Fruit fly (Drosophila melanogaster) whole organism, embryonic: Measurements from ENCODE around the gene Tfb5.

Experiments used
- Blimp-1 ChIP-seq: fragments of 200-800 bp; sonication (Bioruptor generic); optimal IDR thresholded peaks from 3 replicates; lab custom pipeline; 2018; ENCODE audit warnings: missing biosample characterization, missing genetic modification characterization, mild to moderate bottlenecking, moderate library complexity, missing genetic modification reagents
- CG10431 ChIP-seq: fragments of 200-800 bp; sonication (Bioruptor generic); optimal IDR thresholded peaks from 3 replicates; lab custom pipeline; 2018; ENCODE audit warnings: missing biosample characterization, mild to moderate bottlenecking, missing genetic modification characterization
- CG12104 ChIP-seq: fragments of 200-800 bp; sonication (Bioruptor generic); optimal IDR thresholded peaks from 3 replicates; lab custom pipeline; 2016; ENCODE audit warnings: missing biosample characterization, missing genetic modification characterization
- CG13287 ChIP-seq: fragments of 200-800 bp; sonication (Bioruptor generic); IDR thresholded peaks from 2 replicates; pipeline ENCODE4 v1.3.6; 2022; ENCODE audit warnings: missing biosample characterization, missing genetic modification characterization; ENCODE audit not compliant: partially characterized antibody
- CG13424 ChIP-seq: fragments of 200-800 bp; sonication (Bioruptor generic); optimal IDR thresholded peaks from 2 replicates; lab custom pipeline; 2019; ENCODE audit warnings: missing biosample characterization, mild to moderate bottlenecking, missing genetic modification characterization, moderate library complexity
- CG15514 ChIP-seq: fragments of 200-800 bp; sonication (Bioruptor generic); optimal IDR thresholded peaks from 3 replicates; lab custom pipeline; 2017; ENCODE audit warnings: missing biosample characterization, missing genetic modification characterization, mild to moderate bottlenecking, moderate library complexity, missing genetic modification reagents
- CG17802 ChIP-seq: fragments of 200-800 bp; sonication (Bioruptor generic); optimal IDR thresholded peaks from 2 replicates; lab custom pipeline; 2018; ENCODE audit warnings: missing biosample characterization, mild to moderate bottlenecking, missing genetic modification characterization, moderate library complexity
- CG18619 ChIP-seq: fragments of 200-800 bp; sonication (Bioruptor generic); optimal IDR thresholded peaks from 3 replicates; lab custom pipeline; 2017; ENCODE audit warnings: missing biosample characterization, mild to moderate bottlenecking, missing genetic modification characterization
- CG2199 ChIP-seq: fragments of 200-800 bp; sonication (Bioruptor generic); IDR thresholded peaks from 3 replicates; pipeline ENCODE4 v1.3.6; 2022; ENCODE audit warnings: missing biosample characterization, missing genetic modification characterization
- CG2678 ChIP-seq: fragments of 200-800 bp; sonication (Bioruptor generic); optimal IDR thresholded peaks from 3 replicates; lab custom pipeline; 2019; ENCODE audit warnings: missing biosample characterization, mild to moderate bottlenecking, missing genetic modification characterization, moderate library complexity
- CG3847 ChIP-seq: fragments of 200-800 bp; sonication (Bioruptor generic); IDR thresholded peaks from 2 replicates; pipeline ENCODE4 v1.3.6; 2022; ENCODE audit warnings: missing biosample characterization, missing genetic modification characterization
- CG5245 ChIP-seq: fragments of 200-800 bp; sonication (Bioruptor generic); optimal IDR thresholded peaks from 3 replicates; lab custom pipeline; 2016; ENCODE audit warnings: missing biosample characterization, missing genetic modification characterization
- CG6175 ChIP-seq: fragments of 200-800 bp; sonication (Bioruptor generic); IDR thresholded peaks from 3 replicates; pipeline ENCODE4 v1.3.6; 2022; ENCODE audit warnings: missing biosample characterization, missing genetic modification characterization
- CG6791 ChIP-seq: fragments of 200-800 bp; sonication (Bioruptor generic); IDR thresholded peaks from 3 replicates; pipeline ENCODE4 v1.3.6; 2022; ENCODE audit warnings: missing biosample characterization, missing genetic modification characterization; ENCODE audit not compliant: partially characterized antibody
- CoRest ChIP-seq: fragments of 200-800 bp; sonication (Bioruptor generic); optimal IDR thresholded peaks from 3 replicates; lab custom pipeline; 2018; ENCODE audit warnings: missing biosample characterization, mild to moderate bottlenecking, missing genetic modification characterization, moderate library complexity
- Dad ChIP-seq: fragments of 200-800 bp; sonication (Bioruptor generic); optimal IDR thresholded peaks from 3 replicates; lab custom pipeline; 2016; ENCODE audit warnings: missing biosample characterization, missing genetic modification characterization
- Dfd ChIP-seq, 2 experiments: fragments of >200 bp; optimal IDR thresholded peaks; 2 replicates each; lab custom pipeline; 2017; ENCODE audit warnings: missing biosample characterization in 2 of 2, missing genetic modification characterization in 2 of 2
- Dp ChIP-seq: fragments of 200-800 bp; sonication (Bioruptor generic); optimal IDR thresholded peaks from 2 replicates; lab custom pipeline; 2018; ENCODE audit warnings: missing biosample characterization, mild to moderate bottlenecking, missing genetic modification characterization, moderate library complexity
- Drgx ChIP-seq: fragments of 200-800 bp; sonication (Bioruptor generic); IDR thresholded peaks from 2 replicates; pipeline ENCODE4 v1.3.6; 2022; ENCODE audit warnings: missing biosample characterization, missing genetic modification characterization
- Gug ChIP-seq: fragments of 200-800 bp; sonication (Bioruptor generic); IDR thresholded peaks from 4 replicates; pipeline ENCODE4 v1.3.6; 2022; ENCODE audit warnings: missing biosample characterization, missing genetic modification characterization
- Hey ChIP-seq: fragments of 200-800 bp; sonication (Bioruptor generic); optimal IDR thresholded peaks from 3 replicates; lab custom pipeline; 2018; ENCODE audit warnings: missing biosample characterization, mild to moderate bottlenecking, missing genetic modification characterization
- Lhr ChIP-seq: fragments of 200-800 bp; sonication (Bioruptor generic); optimal IDR thresholded peaks from 3 replicates; lab custom pipeline; 2017; ENCODE audit warnings: mild to moderate bottlenecking, missing biosample characterization, missing genetic modification reagents, missing genetic modification characterization
- Lim3 ChIP-seq: fragments of 200-800 bp; sonication (Bioruptor generic); IDR thresholded peaks from 2 replicates; pipeline ENCODE4 v1.3.6; 2022; ENCODE audit warnings: missing biosample characterization, missing genetic modification characterization
- NFAT ChIP-seq: fragments of 200-800 bp; sonication (Bioruptor generic); IDR thresholded peaks from 2 replicates; pipeline ENCODE4 v1.3.6; 2022; ENCODE audit warnings: missing biosample characterization, missing genetic modification characterization
- Oaz ChIP-seq: fragments of 200-800 bp; sonication (Bioruptor generic); IDR thresholded peaks from 2 replicates; pipeline ENCODE4 v1.3.6; 2022; ENCODE audit warnings: missing biosample characterization, missing genetic modification characterization
- Opbp ChIP-seq: fragments of 200-800 bp; sonication (Bioruptor generic); IDR thresholded peaks from 3 replicates; pipeline ENCODE4 v1.3.6; 2022; ENCODE audit warnings: missing biosample characterization, missing genetic modification characterization; ENCODE audit not compliant: partially characterized antibody
- Rfx ChIP-seq: fragments of 200-800 bp; sonication (Bioruptor generic); IDR thresholded peaks from 2 replicates; pipeline ENCODE4 v1.3.6; 2022; ENCODE audit warnings: missing biosample characterization, missing genetic modification characterization
- ac ChIP-seq: fragments of 200-800 bp; sonication (Bioruptor generic); optimal IDR thresholded peaks from 3 replicates; lab custom pipeline; 2017; ENCODE audit warnings: missing biosample characterization, mild to moderate bottlenecking, missing genetic modification characterization
- amos ChIP-seq: fragments of 200-800 bp; sonication (Bioruptor generic); IDR thresholded peaks from 2 replicates; pipeline ENCODE4 v1.3.6; 2022; ENCODE audit warnings: missing biosample characterization, missing genetic modification characterization; ENCODE audit not compliant: partially characterized antibody
- ato ChIP-seq: fragments of 200-800 bp; sonication (Bioruptor generic); IDR thresholded peaks from 2 replicates; pipeline ENCODE4 v1.3.6; 2022; ENCODE audit warnings: missing biosample characterization, missing genetic modification characterization; ENCODE audit not compliant: partially characterized antibody
- bigmax ChIP-seq: fragments of 200-800 bp; sonication (Bioruptor generic); optimal IDR thresholded peaks from 2 replicates; lab custom pipeline; 2018; ENCODE audit warnings: missing biosample characterization, mild to moderate bottlenecking, missing genetic modification characterization
- caup ChIP-seq: fragments of 200-800 bp; sonication (Bioruptor generic); optimal IDR thresholded peaks from 3 replicates; lab custom pipeline; 2017; ENCODE audit warnings: missing biosample characterization, mild to moderate bottlenecking, missing genetic modification characterization, moderate library complexity; ENCODE audit not compliant: severe bottlenecking
- dati ChIP-seq: fragments of 200-800 bp; sonication (Bioruptor generic); IDR thresholded peaks from 2 replicates; pipeline ENCODE4 v1.3.6; 2022; ENCODE audit warnings: missing biosample characterization, missing genetic modification characterization
- exex ChIP-seq: fragments of 200-800 bp; sonication (Bioruptor generic); optimal IDR thresholded peaks from 4 replicates; lab custom pipeline; 2018; ENCODE audit warnings: missing biosample characterization, mild to moderate bottlenecking, missing genetic modification characterization, moderate library complexity
- fd64A ChIP-seq: fragments of 200-800 bp; sonication (Bioruptor generic); optimal IDR thresholded peaks from 3 replicates; lab custom pipeline; 2018; ENCODE audit warnings: missing biosample characterization, mild to moderate bottlenecking, missing genetic modification characterization
- grn ChIP-seq: fragments of 200-800 bp; sonication (Bioruptor generic); optimal IDR thresholded peaks from 3 replicates; lab custom pipeline; 2017; ENCODE audit warnings: missing biosample characterization, missing genetic modification characterization
- jumu ChIP-seq: fragments of 200-800 bp; sonication (Bioruptor generic); optimal IDR thresholded peaks from 3 replicates; lab custom pipeline; 2016; ENCODE audit warnings: missing biosample characterization, missing genetic modification characterization
- lov ChIP-seq, 2 experiments: fragments of 200-800 bp in 1 of 2; fragments of >200 bp in 1 of 2; sonication (Bioruptor generic) in 1 of 2; IDR thresholded peaks in 1 of 2; optimal IDR thresholded peaks in 1 of 2; 2 replicates in 1 of 2; 3 replicates in 1 of 2; pipeline versions ENCODE4 v1.3.6 to Lab custom; 2017 to 2022; ENCODE audit warnings: missing biosample characterization in 1 of 2, missing genetic modification characterization in 1 of 2
- mirr ChIP-seq: fragments of 200-800 bp; sonication (Bioruptor generic); optimal IDR thresholded peaks from 3 replicates; lab custom pipeline; 2018; ENCODE audit warnings: missing biosample characterization, mild to moderate bottlenecking, missing genetic modification characterization
- org-1 ChIP-seq: fragments of 200-800 bp; sonication (Bioruptor generic); optimal IDR thresholded peaks from 2 replicates; lab custom pipeline; 2017; ENCODE audit warnings: missing biosample characterization, missing genetic modification characterization
- p53 ChIP-seq: fragments of 200-800 bp; sonication (Bioruptor generic); optimal IDR thresholded peaks from 2 replicates; lab custom pipeline; 2016; ENCODE audit warnings: missing biosample characterization, missing genetic modification characterization
- rib ChIP-seq: fragments of 200-800 bp; sonication (Bioruptor generic); IDR thresholded peaks from 2 replicates; pipeline ENCODE4 v1.3.6; 2022; ENCODE audit warnings: missing biosample characterization, missing genetic modification characterization
- scrt ChIP-seq: fragments of 200-800 bp; sonication (Bioruptor generic); optimal IDR thresholded peaks from 2 replicates; lab custom pipeline; 2018; ENCODE audit warnings: missing biosample characterization, mild to moderate bottlenecking, missing genetic modification characterization, moderate library complexity
- sim ChIP-seq: fragments of 200-800 bp; sonication (Bioruptor generic); IDR thresholded peaks from 2 replicates; pipeline ENCODE4 v1.3.6; 2022; ENCODE audit warnings: missing biosample characterization, missing genetic modification characterization
- sqz ChIP-seq: fragments of 200-800 bp; sonication (Bioruptor generic); optimal IDR thresholded peaks from 3 replicates; lab custom pipeline; 2018; ENCODE audit warnings: missing biosample characterization, mild to moderate bottlenecking, missing genetic modification characterization
- tll ChIP-seq, 2 experiments: fragments of 200-800 bp in 1 of 2; fragments of >200 bp in 1 of 2; sonication (Bioruptor generic) in 1 of 2; optimal IDR thresholded peaks; 2 replicates each; lab custom pipeline; 2017 to 2019; ENCODE audit warnings: missing biosample characterization in 2 of 2, missing genetic modification characterization in 2 of 2, mild to moderate bottlenecking in 1 of 2, moderate library complexity in 1 of 2
- tna ChIP-seq: fragments of 200-800 bp; sonication (Bioruptor generic); IDR thresholded peaks from 2 replicates; pipeline ENCODE4 v1.3.6; 2022; ENCODE audit warnings: missing biosample characterization, missing genetic modification characterization; ENCODE audit not compliant: partially characterized antibody
- ttk ChIP-seq: fragments of 200-800 bp; sonication (Bioruptor generic); IDR thresholded peaks from 2 replicates; pipeline ENCODE4 v2.1.2; 2022; ENCODE audit warnings: missing biosample characterization, missing genetic modification characterization
- twi ChIP-seq: fragments of 200-800 bp; optimal IDR thresholded peaks from 2 replicates; lab custom pipeline; 2019; ENCODE audit warnings: missing biosample characterization, mild to moderate bottlenecking, missing genetic modification characterization, moderate library complexity

The Tfb5 gene

dm6 chr2L:5010784-5011260, at the start of gene Tfb5, which contains the start of the genes CG31917 and SelT (continued):
- peak; percentile 80 for TF ChIP-seq Rfx (GFP tag; lab: Robert Waterston, UW)
- no peak for TF ChIP-seq Blimp-1
- no peak for TF ChIP-seq mirr
- no peak for TF ChIP-seq Oaz (GFP tag; lab: Robert Waterston, UW)
- TF ChIP-seq grn (GFP tag; lab: Kevin White, UChicago) = no peak
- TF ChIP-seq Dfd (GFP tag; optimal IDR thresholded peaks at IDR 0.05; lab: Kevin White, UChicago) = no peak
- peak; percentile 70 for TF ChIP-seq CoRest
- no peak for TF ChIP-seq dati (GFP tag; lab: Robert Waterston, UW)
- TF ChIP-seq scrt (GFP tag; lab: Kevin White, UChicago) = no peak
- peak; percentile 20 for TF ChIP-seq Dp (GFP tag; lab: Kevin White, UChicago)
- TF ChIP-seq Opbp = no peak
- peak; percentile 85 for TF ChIP-seq CG13287 (GFP tag; lab: Robert Waterston, UW)
- TF ChIP-seq CG10431 (GFP tag; lab: Kevin White, UChicago) = no peak
- no peak for TF ChIP-seq CG2199 (GFP tag; lab: Robert Waterston, UW)
- no peak for TF ChIP-seq rib (GFP tag; lab: Robert Waterston, UW)
- no peak for TF ChIP-seq sqz (GFP tag; lab: Kevin White, UChicago)
- no peak for TF ChIP-seq p53 (GFP tag; lab: Kevin White, UChicago)
- TF ChIP-seq Lim3 (GFP tag; lab: Robert Waterston, UW) = no peak
- no peak for TF ChIP-seq CG6175
- peak; percentile 36 for TF ChIP-seq CG17802 (tag; lab: Kevin White, UChicago)
- no peak for TF ChIP-seq Drgx (GFP tag; lab: Robert Waterston, UW)
- TF ChIP-seq Hey (tag; lab: Kevin White, UChicago) = no peak
- peak; percentile 40 for TF ChIP-seq CG12104 (GFP tag; lab: Kevin White, UChicago)
- no peak for TF ChIP-seq CG2678 (tag; lab: Kevin White, UChicago)
- TF ChIP-seq org-1 = no peak
- TF ChIP-seq ato (GFP tag; lab: Robert Waterston, UW) = no peak
- TF ChIP-seq lov (optimal IDR thresholded peaks at IDR 0.05; lab: Kevin White, UChicago) = peak; percentile 60
- no peak for TF ChIP-seq lov (GFP tag; IDR thresholded peaks at IDR 0.05; lab: Robert Waterston, UW)
- TF ChIP-seq ttk = no peak
- TF ChIP-seq CG13424 = peak; percentile 70
- TF ChIP-seq Lhr (GFP tag; lab: Kevin White, UChicago) = peak; percentile 28
- TF ChIP-seq NFAT (GFP tag; lab: Robert Waterston, UW) = no peak
- no peak for TF ChIP-seq CG18619 (GFP tag; lab: Kevin White, UChicago)
- peak; percentile 58 for TF ChIP-seq CG3847 (GFP tag; lab: Robert Waterston, UW)
- TF ChIP-seq amos (GFP tag; lab: Robert Waterston, UW) = peak; percentile 64
- TF ChIP-seq sim (GFP tag; lab: Robert Waterston, UW) = no peak
- no peak for TF ChIP-seq fd64A (GFP tag; lab: Kevin White, UChicago)
- peak; percentile 46 for TF ChIP-seq jumu (GFP tag; lab: Kevin White, UChicago)
- no peak for TF ChIP-seq bigmax
- no peak for TF ChIP-seq Gug (GFP tag; lab: Robert Waterston, UW)
- peak; percentile 50 for TF ChIP-seq twi (tag; lab: Kevin White, UChicago)
- peak; percentile 60 for TF ChIP-seq CG15514 (GFP tag; lab: Kevin White, UChicago)
- no peak for TF ChIP-seq caup
- no peak for TF ChIP-seq tna (GFP tag; lab: Robert Waterston, UW)
- TF ChIP-seq tll (GFP tag; optimal IDR thresholded peaks at IDR 0.05; lab: Kevin White, UChicago) = peak in 1 of 2 experiments; percentile 64
- TF ChIP-seq exex (tag; lab: Kevin White, UChicago) = no peak
- peak; percentile 65 for TF ChIP-seq Dad
- TF ChIP-seq ac (GFP tag; lab: Kevin White, UChicago) = no peak
- TF ChIP-seq CG6791 (GFP tag; lab: Robert Waterston, UW) = peak; percentile 57; the same call in 2 of the 3 replicates
- TF ChIP-seq CG5245 = no peak
